Fruit fly (Drosophila melanogaster): Measurements from ENCODE around the gene CG42832.
A peak's percentile ranks its signal among the peaks of the same experiment; 100 is the strongest.

Gene CG42832

dm6 chr3L:11587720-11588580 is 22.0 kb upstream of the CG42832 start, which contains the start of gene rt (continued):
- TF ChIP-seq gsb-n (tag; optimal IDR thresholded peaks at IDR 0.05) (peak; percentile 60), sens-2 (GFP tag; IDR thresholded peaks at IDR 0.05) (peak; percentile 27; the same call in 1 of the 2 replicates), Dek (tag; optimal IDR thresholded peaks at IDR 0.05) (no peak), psq (GFP tag; optimal IDR thresholded peaks at IDR 0.05) (peak; percentile 9), Dip2 (GFP tag; IDR thresholded peaks at IDR 0.05) (no peak), toy (GFP tag; IDR thresholded peaks at IDR 0.05) (no peak), CG5180 (GFP tag; optimal IDR thresholded peaks at IDR 0.05) (no peak), HLHmδ (GFP tag; optimal IDR thresholded peaks at IDR 0.05) (no peak), vfl (GFP tag; optimal IDR thresholded peaks at IDR 0.05) (no peak), CG1529 (GFP tag; optimal IDR thresholded peaks at IDR 0.05) (peak; percentile 56), CG12744 (GFP tag; optimal IDR thresholded peaks at IDR 0.05) (no peak), E2f2 (GFP tag; IDR thresholded peaks at IDR 0.05) (peak; percentile 31; the same call in 1 of the 2 replicates), Atf-2 (GFP tag; optimal IDR thresholded peaks at IDR 0.05) (peak; percentile 16), fd102C (GFP tag; optimal IDR thresholded peaks at IDR 0.05) (no peak), CG12299 (tag; optimal IDR thresholded peaks at IDR 0.05) (no peak), prd (optimal IDR thresholded peaks at IDR 0.05) (no peak), prd (GFP tag; IDR thresholded peaks at IDR 0.05) (peak; percentile 61; the same call in 2 of the 3 replicates), nerfin-2 (GFP tag; IDR thresholded peaks at IDR 0.05; ENCODE audit: partially characterized antibody) (no peak), Max (GFP tag; optimal IDR thresholded peaks at IDR 0.05) (peak; percentile 29), tgo (GFP tag; IDR thresholded peaks at IDR 0.05) (no peak), Mes4 (GFP tag; optimal IDR thresholded peaks at IDR 0.05) (no peak), cato (GFP tag; optimal IDR thresholded peaks at IDR 0.05; ENCODE audit: borderline replicate concordance) (no peak), nom (GFP tag; optimal IDR thresholded peaks at IDR 0.05) (no peak), CG14860 (GFP tag; IDR thresholded peaks at IDR 0.05; ENCODE audit: partially characterized antibody) (0 out of 3 replicates have a peak, but pooled peaks have one; percentile 30), ems (GFP tag; optimal IDR thresholded peaks at IDR 0.05) (peak; percentile 27), Dad (GFP tag; optimal IDR thresholded peaks at IDR 0.05) (no peak), CG1647 (GFP tag; optimal IDR thresholded peaks at IDR 0.05) (no peak), CG7987 (GFP tag; optimal IDR thresholded peaks at IDR 0.05) (no peak), CkIIα-i1 (GFP tag; IDR thresholded peaks at IDR 0.05) (no peak), corto (GFP tag; optimal IDR thresholded peaks at IDR 0.05) (no peak), luna (GFP tag; optimal IDR thresholded peaks at IDR 0.05) (no peak), Stat92E (GFP tag; optimal IDR thresholded peaks at IDR 0.05) (no peak), Six4 (GFP tag; optimal IDR thresholded peaks at IDR 0.05) (peak; percentile 41), slp2 (GFP tag; optimal IDR thresholded peaks at IDR 0.05) (no peak), tin (GFP tag; optimal IDR thresholded peaks at IDR 0.05) (peak; percentile 34), scrt (GFP tag; optimal IDR thresholded peaks at IDR 0.05) (peak; percentile 20), gfzf (GFP tag; optimal IDR thresholded peaks at IDR 0.05) (no peak), CG33557 (GFP tag; optimal IDR thresholded peaks at IDR 0.05) (peak; percentile 80), CG11504 (tag; optimal IDR thresholded peaks at IDR 0.05) (peak; percentile 66), abd-A (tag; optimal IDR thresholded peaks at IDR 0.05) (no peak), Sox102F (GFP tag; optimal IDR thresholded peaks at IDR 0.05) (peak; percentile 41), z (GFP tag; IDR thresholded peaks at IDR 0.05) (no peak), lilli (GFP tag; optimal IDR thresholded peaks at IDR 0.05) (peak; percentile 47), Gug (GFP tag; IDR thresholded peaks at IDR 0.05) (no peak), CG18619 (GFP tag; optimal IDR thresholded peaks at IDR 0.05) (peak; percentile 33), dan (GFP tag; IDR thresholded peaks at IDR 0.05) (no peak), sens (GFP tag) (peak; percentile 95), chm (GFP tag; IDR thresholded peaks at IDR 0.05) (no peak), grn (GFP tag; optimal IDR thresholded peaks at IDR 0.05) (no peak)

Data from whole organism, embryonic.